Worm (Caenorhabditis elegans): Measurements from ENCODE around the gene pde-2.

ce11 chrIII:8978512-8979352 lies 3.0 kb downstream of the pde-2 start:
- TF ChIP-seq ref-1 (GFP tag; conservative IDR thresholded peaks at IDR 0.05) (no peak), T22C8.4 (GFP tag; IDR thresholded peaks at IDR 0.05) (no peak), klf-2 (GFP tag; conservative IDR thresholded peaks at IDR 0.05) (no peak), cog-1 (tag; optimal IDR thresholded peaks at IDR 0.05) (no peak), flt-1 (GFP tag; IDR thresholded peaks at IDR 0.05) (no peak), ztf-23 (GFP tag; IDR thresholded peaks at IDR 0.05) (no peak)

Data from whole organism, midembryonic.